Worm (Caenorhabditis elegans): ENCODE results near the gene srv-31.

- no peak for TF ChIP-seq him-1 (tag; optimal IDR thresholded peaks at IDR 0.05)
- no peak for TF ChIP-seq W03F9.2 (tag; optimal IDR thresholded peaks at IDR 0.05)
These were observed 46.7 kb downstream of the srv-31 start, which contains the start of gene C49A9.2 for ce11 chrIV:6225143-6225542.
